Worm (Caenorhabditis elegans) whole organism, L2 larva: ENCODE results near the gene srtx-1.

ENCODE experiments used
- C34F6.9 ChIP-seq: fragments of 150-350 bp; optimal IDR thresholded peaks from 2 replicates; lab custom pipeline; 2014; ENCODE audit warnings: missing biosample characterization, missing genetic modification characterization
- R02D3.7 ChIP-seq: fragments of 150-350 bp; optimal IDR thresholded peaks from 2 replicates; lab custom pipeline; 2014; ENCODE audit warnings: missing biosample characterization, missing genetic modification characterization
- aly-2 ChIP-seq: fragments of 150-350 bp; optimal IDR thresholded peaks from 2 replicates; lab custom pipeline; 2014; ENCODE audit warnings: missing biosample characterization, missing genetic modification characterization
- blmp-1 ChIP-seq: sonication (generic microtip); optimal IDR thresholded peaks from 2 replicates; lab custom pipeline; 2017; ENCODE audit warnings: missing genetic modification characterization, mild to moderate bottlenecking, missing compliant biosample characterization, antibody characterized with exemption, moderate library complexity; ENCODE audit not compliant: insufficient read depth
- crh-2 ChIP-seq: sonication (generic microtip); optimal IDR thresholded peaks from 2 replicates; lab custom pipeline; 2017; ENCODE audit warnings: missing biosample characterization, missing genetic modification characterization
- egl-27 ChIP-seq: sonication (generic microtip); optimal IDR thresholded peaks from 3 replicates; lab custom pipeline; 2017; ENCODE audit warnings: missing biosample characterization, missing genetic modification reagents, missing genetic modification characterization
- elt-1 ChIP-seq: fragments of 150-350 bp; optimal IDR thresholded peaks from 2 replicates; lab custom pipeline; 2014; ENCODE audit warnings: missing biosample characterization, missing genetic modification characterization
- elt-3 ChIP-seq: sonication (generic microtip); optimal IDR thresholded peaks from 2 replicates; lab custom pipeline; 2017; ENCODE audit warnings: missing biosample characterization, missing genetic modification characterization
- fos-1 ChIP-seq: fragments of 150-350 bp; optimal IDR thresholded peaks from 2 replicates; lab custom pipeline; 2014; ENCODE audit warnings: missing biosample characterization, missing genetic modification characterization
- gmeb-1 ChIP-seq: fragments of 150-350 bp; optimal IDR thresholded peaks from 2 replicates; lab custom pipeline; 2014; ENCODE audit warnings: missing biosample characterization, missing genetic modification characterization
- lsy-2 ChIP-seq, 2 experiments: fragments of 150-350 bp in 1 of 2; sonication (generic microtip) in 1 of 2; optimal IDR thresholded peaks; 2 replicates each; lab custom pipeline; 2014 to 2017; ENCODE audit warnings: missing biosample characterization in 2 of 2, missing genetic modification characterization in 2 of 2
- mbf-1 ChIP-seq: sonication (generic microtip); optimal IDR thresholded peaks from 2 replicates; lab custom pipeline; 2017; ENCODE audit warnings: missing biosample characterization, missing genetic modification characterization
- nhr-10 ChIP-seq: sonication (generic microtip); optimal IDR thresholded peaks from 2 replicates; lab custom pipeline; 2017; ENCODE audit warnings: missing biosample characterization, missing genetic modification characterization
- nhr-11 ChIP-seq: fragments of 150-350 bp; optimal IDR thresholded peaks from 2 replicates; lab custom pipeline; 2014; ENCODE audit warnings: missing biosample characterization, missing genetic modification characterization
- nhr-12 ChIP-seq: fragments of 150-350 bp; optimal IDR thresholded peaks from 2 replicates; lab custom pipeline; 2014; ENCODE audit warnings: missing biosample characterization, missing genetic modification characterization
- nhr-129 ChIP-seq: fragments of 150-350 bp; optimal IDR thresholded peaks from 2 replicates; lab custom pipeline; 2014; ENCODE audit warnings: missing biosample characterization, missing genetic modification characterization
- nhr-23 ChIP-seq: fragments of 150-350 bp; optimal IDR thresholded peaks from 2 replicates; lab custom pipeline; 2014; ENCODE audit warnings: missing biosample characterization, missing genetic modification reagents, missing genetic modification characterization
- peb-1 ChIP-seq: fragments of 150-350 bp; optimal IDR thresholded peaks from 2 replicates; lab custom pipeline; 2014; ENCODE audit warnings: missing biosample characterization, missing genetic modification characterization
- sem-4 ChIP-seq: fragments of 150-350 bp; optimal IDR thresholded peaks from 2 replicates; lab custom pipeline; 2014; ENCODE audit warnings: missing biosample characterization, missing genetic modification reagents, missing genetic modification characterization
- sma-9 ChIP-seq, 2 experiments: fragments of 150-350 bp in 1 of 2; sonication (generic microtip) in 1 of 2; optimal IDR thresholded peaks; 2 replicates each; lab custom pipeline; 2014 to 2016; ENCODE audit warnings: missing genetic modification characterization in 2 of 2, mild to moderate bottlenecking in 1 of 2, missing biosample characterization in 1 of 2, missing compliant biosample characterization in 1 of 2, missing genetic modification reagents in 1 of 2, moderate library complexity in 1 of 2
- snpc-4 ChIP-seq: fragments of 150-350 bp; optimal IDR thresholded peaks from 2 replicates; lab custom pipeline; 2014; ENCODE audit warnings: missing biosample characterization, missing genetic modification characterization
- unc-39 ChIP-seq: fragments of 150-350 bp; optimal IDR thresholded peaks from 2 replicates; lab custom pipeline; 2014; ENCODE audit warnings: missing biosample characterization, missing genetic modification characterization
- unc-55 ChIP-seq: fragments of 150-350 bp; sonication (generic microtip); optimal IDR thresholded peaks from 3 replicates; lab custom pipeline; 2014; ENCODE audit warnings: missing biosample characterization, missing genetic modification reagents, missing genetic modification characterization
- unc-62 ChIP-seq: fragments of 150-350 bp; optimal IDR thresholded peaks from 2 replicates; lab custom pipeline; 2014; ENCODE audit warnings: missing biosample characterization, missing genetic modification reagents, missing genetic modification characterization
- ztf-11 ChIP-seq: sonication (generic microtip); optimal IDR thresholded peaks from 2 replicates; lab custom pipeline; 2017; ENCODE audit warnings: missing biosample characterization, missing genetic modification characterization
- ztf-4 ChIP-seq: fragments of 150-350 bp; optimal IDR thresholded peaks from 2 replicates; lab custom pipeline; 2014; ENCODE audit warnings: missing biosample characterization, missing genetic modification characterization

The srtx-1 gene

DNA sequence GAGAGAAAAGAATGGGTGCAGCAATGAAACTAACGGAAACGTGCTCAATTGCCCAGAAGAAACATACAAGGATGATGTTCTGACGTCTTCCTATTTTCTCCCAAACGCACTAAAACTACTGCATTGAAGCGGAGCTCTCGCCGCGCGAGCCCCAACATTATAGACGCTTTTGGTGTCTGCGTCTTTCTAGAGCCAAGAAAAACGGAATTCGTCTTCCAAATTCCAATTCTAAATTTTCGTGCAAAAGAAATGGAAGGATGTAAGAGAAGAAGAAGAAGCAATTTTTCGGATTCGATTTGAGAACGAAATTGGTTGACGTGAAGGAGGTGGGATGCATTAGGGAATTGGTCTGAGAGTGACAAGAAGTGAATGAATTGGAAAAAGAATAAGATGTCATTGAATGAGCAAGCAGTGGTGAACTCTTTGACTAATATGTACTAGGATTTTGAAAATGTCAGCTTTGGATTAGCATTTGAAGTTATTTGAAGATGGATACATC lies 32.7 kb downstream of the srtx-1 start:
- TF ChIP-seq sem-4 (peak; percentile 12), unc-55 (GFP tag; lab: Kevin White, UChicago) (peak; percentile 69), peb-1 (no peak), nhr-129 (tag; lab: Kevin White, UChicago) (peak; percentile 15), sma-9 (GFP tag; optimal IDR thresholded peaks at IDR 0.05; lab: Kevin White, UChicago) (peak; percentile 6), sma-9 (tag; optimal IDR thresholded peaks at IDR 0.05; lab: Kevin White, UChicago) (no peak), gmeb-1 (tag; lab: Kevin White, UChicago) (no peak)

DNA sequence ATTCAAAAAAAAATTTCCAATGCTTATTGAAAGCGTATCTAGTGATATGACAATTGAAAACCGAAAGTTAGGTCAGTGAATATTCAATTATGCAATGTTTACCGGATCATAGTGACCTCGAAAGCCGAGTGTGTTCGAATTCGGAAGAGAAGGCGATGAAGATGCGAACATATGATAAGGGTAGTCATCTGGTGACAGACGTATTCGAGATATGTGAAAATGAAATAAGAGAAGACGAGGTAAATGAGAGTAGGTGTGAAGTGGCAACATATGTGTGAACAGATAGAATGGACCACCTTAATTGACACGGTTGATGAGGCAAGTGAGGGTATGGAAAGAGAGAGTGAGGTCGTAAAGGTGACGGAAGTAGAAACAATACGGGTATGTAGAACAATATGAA lies 33.9 kb downstream of the srtx-1 start:
- TF ChIP-seq nhr-11 (no peak), lsy-2 (tag; optimal IDR thresholded peaks at IDR 0.05; lab: Kevin White, UChicago) (no peak), C34F6.9 (no peak), fos-1 (tag; lab: Kevin White, UChicago) (no peak), mbf-1 (tag; lab: Kevin White, UChicago) (no peak), elt-1 (tag; lab: Kevin White, UChicago) (no peak)

- TF ChIP-seq fos-1 (tag; lab: Kevin White, UChicago), result no peak
- TF ChIP-seq ztf-4 (tag; lab: Kevin White, UChicago), result no peak
- TF ChIP-seq nhr-10 (tag; lab: Kevin White, UChicago), result no peak
- no peak for TF ChIP-seq blmp-1 (tag; lab: Kevin White, UChicago)
- no peak for TF ChIP-seq R02D3.7 (tag; lab: Kevin White, UChicago)
- TF ChIP-seq snpc-4 (tag; lab: Kevin White, UChicago), result no peak
- TF ChIP-seq egl-27 (tag; lab: Kevin White, UChicago), result no peak
- no peak for TF ChIP-seq nhr-12 (tag; lab: Kevin White, UChicago)
- no peak for TF ChIP-seq unc-62 (GFP tag; lab: Kevin White, UChicago)
- TF ChIP-seq aly-2 (tag; lab: Kevin White, UChicago), result no peak
- no peak for TF ChIP-seq elt-3 (tag; lab: Kevin White, UChicago)
- TF ChIP-seq elt-1 (tag; lab: Kevin White, UChicago), result no peak
- no peak for TF ChIP-seq ztf-11 (tag; lab: Kevin White, UChicago)
- TF ChIP-seq nhr-129 (tag; lab: Kevin White, UChicago), result no peak
- TF ChIP-seq, all 48 proteins: peak for 0
Measured at ce11 chrIV:7456225-7456624, 35.2 kb downstream of the srtx-1 start, which contains the start of gene F13B6.1. F13B6.1 (plus strand) TSS chrIV:7456525.

DNA sequence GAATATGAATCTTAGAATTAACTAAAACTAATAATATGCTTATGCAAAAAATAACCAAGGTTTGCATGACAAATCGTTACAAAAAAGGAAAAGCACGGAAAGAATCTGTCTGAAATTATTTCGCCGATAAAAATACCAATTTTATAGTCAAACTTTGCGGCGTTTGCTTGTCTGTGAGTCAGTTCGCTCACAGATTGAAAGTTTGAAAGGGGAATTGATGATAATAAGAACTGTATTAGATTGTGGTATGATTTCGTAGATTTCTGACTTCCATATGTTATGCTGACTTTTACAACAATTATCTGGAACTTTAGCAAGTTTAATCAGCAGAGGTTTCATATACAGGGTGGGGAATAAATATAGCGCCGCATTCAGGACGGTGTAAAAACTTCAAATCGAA lies 39.2 kb downstream of the srtx-1 start, which contains the start of gene F13B6.2:
Gene F13B6.2 (minus strand): TSS at position 101 of the 400 bp plus-strand sequence.
- TF ChIP-seq aly-2 (tag; lab: Kevin White, UChicago), result no peak
- peak; percentile 34 for TF ChIP-seq fos-1 (tag; lab: Kevin White, UChicago)

DNA sequence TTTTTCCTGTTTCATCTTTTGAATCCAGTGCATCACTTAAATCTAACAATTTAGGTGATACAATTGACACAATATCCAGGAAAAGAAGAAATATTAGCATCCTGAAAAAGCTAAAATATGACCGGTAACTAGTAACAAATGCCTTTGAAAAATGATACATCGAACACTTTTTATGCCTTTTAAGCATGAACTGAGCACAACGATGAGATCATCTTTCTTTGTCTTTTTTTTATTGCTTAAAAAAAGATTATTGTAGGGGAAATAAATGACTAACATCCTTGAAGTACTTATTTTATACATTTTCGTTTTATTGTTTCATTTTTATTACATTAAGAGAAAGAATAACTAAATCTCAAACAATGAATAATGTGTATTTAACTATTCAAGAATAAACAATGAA lies 44.8 kb downstream of the srtx-1 start, which contains the start of gene F13B6.3:
Gene F13B6.3 (minus strand): TSS at position 101 of the 400 bp plus-strand sequence.
- TF ChIP-seq nhr-23 (tag; lab: Kevin White, UChicago) (no peak), crh-2 (tag; lab: Kevin White, UChicago) (no peak), sem-4 (no peak), ztf-11 (tag; lab: Kevin White, UChicago) (no peak), nhr-12 (tag; lab: Kevin White, UChicago) (no peak), nhr-11 (no peak), ztf-4 (tag; lab: Kevin White, UChicago) (no peak), unc-39 (no peak)

DNA sequence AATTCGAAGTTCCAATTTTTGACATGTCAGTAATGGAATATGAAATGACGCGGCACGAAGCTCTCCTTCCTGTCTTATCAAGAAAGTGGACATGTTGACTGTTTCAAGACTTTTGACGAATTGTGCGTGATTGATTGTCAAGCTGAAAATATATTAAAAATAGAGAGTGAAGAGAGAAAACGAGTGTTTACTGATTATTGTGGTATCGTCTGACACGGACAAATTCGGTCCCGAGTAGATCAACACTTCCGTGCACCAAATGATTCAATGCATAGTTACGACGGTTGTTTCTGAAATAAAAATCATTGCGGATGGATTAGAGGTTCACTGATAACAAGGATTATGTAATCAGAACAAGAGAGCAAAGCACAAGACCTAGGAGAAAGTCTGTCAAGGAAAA lies 46.2 kb downstream of the srtx-1 start:
- TF ChIP-seq ztf-11 (tag; lab: Kevin White, UChicago) (no peak), fos-1 (tag; lab: Kevin White, UChicago) (peak; percentile 12)

DNA sequence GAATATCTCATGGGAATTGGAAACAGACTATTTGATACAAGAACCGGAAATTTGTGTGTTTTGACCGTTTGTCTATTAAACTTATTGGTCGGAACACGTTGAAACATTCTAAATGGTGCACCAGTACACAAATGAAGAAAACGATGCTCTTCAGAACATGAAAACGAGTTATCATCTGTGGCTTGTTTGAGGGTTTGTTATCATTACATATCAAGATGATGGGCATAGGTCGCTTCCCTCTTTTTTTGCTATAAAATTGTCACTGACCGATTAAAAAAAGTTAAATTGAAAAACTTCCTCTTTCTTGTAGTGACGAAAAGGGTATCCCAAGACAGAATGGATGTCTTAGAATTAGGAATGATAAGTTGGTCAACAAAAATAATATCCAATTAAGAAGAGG lies 47.6 kb downstream of the srtx-1 start:
- TF ChIP-seq fos-1 (tag; lab: Kevin White, UChicago), result peak; percentile 62
- no peak for TF ChIP-seq egl-27 (tag; lab: Kevin White, UChicago)
